Worm (Caenorhabditis elegans): ENCODE results near the gene W03C9.8.

W03C9.8 gene

ce11 chrII:11977363-11977762, 28.8 kb downstream of the W03C9.8 start, which contains the start of gene Y17G7B.21 (continued):
- TF ChIP-seq lin-38 (GFP tag; IDR thresholded peaks at IDR 0.05) (peak; percentile 78), nhr-10 (tag; optimal IDR thresholded peaks at IDR 0.05) (no peak), nhr-111 (GFP tag; optimal IDR thresholded peaks at IDR 0.05) (no peak), jun-1 (tag; optimal IDR thresholded peaks at IDR 0.05) (no peak), egl-27 (tag; optimal IDR thresholded peaks at IDR 0.05) (no peak), nhr-237 (tag; optimal IDR thresholded peaks at IDR 0.05) (no peak), D1046.2 (GFP tag; IDR thresholded peaks at IDR 0.05) (no peak), zfp-3 (GFP tag; conservative IDR thresholded peaks at IDR 0.05) (no peak), madf-5 (GFP tag; IDR thresholded peaks at IDR 0.05) (0 out of 4 replicates have a peak, but pooled peaks of 1 of the 2 experiments have one; percentile 33), aha-1 (tag) (peak; percentile 19), F26F4.8 (GFP tag; conservative IDR thresholded peaks at IDR 0.05) (0 out of 2 replicates have a peak, but pooled peaks have one; percentile 3), T20F7.1 (GFP tag; optimal IDR thresholded peaks at IDR 0.05) (no peak), unc-39 (tag; optimal IDR thresholded peaks at IDR 0.05) (no peak), nhr-77 (tag; optimal IDR thresholded peaks at IDR 0.05) (no peak), nhr-25 (tag; optimal IDR thresholded peaks at IDR 0.05; ENCODE audit: borderline replicate concordance, insufficient read depth) (no peak), ceh-62 (tag; optimal IDR thresholded peaks at IDR 0.05) (no peak), unc-130 (GFP tag; optimal IDR thresholded peaks at IDR 0.05) (no peak), mxl-2 (GFP tag; conservative IDR thresholded peaks at IDR 0.05) (0 out of 2 replicates have a peak, but pooled peaks have one; percentile 23), lin-13 (GFP tag; optimal IDR thresholded peaks at IDR 0.05) (no peak), ztf-7 (tag; optimal IDR thresholded peaks at IDR 0.05) (no peak), hlh-11 (tag; optimal IDR thresholded peaks at IDR 0.05) (no peak), fos-1 (tag; optimal IDR thresholded peaks at IDR 0.05) (no peak), hif-1 (tag; optimal IDR thresholded peaks at IDR 0.05) (no peak), hlh-30 (tag; optimal IDR thresholded peaks at IDR 0.05; ENCODE audit: insufficient read depth) (no peak), spr-1 (tag; optimal IDR thresholded peaks at IDR 0.05) (no peak), pqm-1 (tag; optimal IDR thresholded peaks at IDR 0.05) (no peak), tag-97 (GFP tag; IDR thresholded peaks at IDR 0.05) (no peak), ces-1 (GFP tag; optimal IDR thresholded peaks at IDR 0.05) (no peak), nhr-42 (GFP tag; IDR thresholded peaks at IDR 0.05) (no peak), nhr-6 (tag; optimal IDR thresholded peaks at IDR 0.05) (no peak), snpc-1.2 (GFP tag; IDR thresholded peaks at IDR 0.05) (peak; percentile 42), nhr-11 (tag; optimal IDR thresholded peaks at IDR 0.05) (no peak), snpc-4 (tag; optimal IDR thresholded peaks at IDR 0.05) (no peak), aly-2 (tag; optimal IDR thresholded peaks at IDR 0.05) (no peak), ZK546.5 (tag; optimal IDR thresholded peaks at IDR 0.05) (no peak), daf-12 (tag; optimal IDR thresholded peaks at IDR 0.05) (no peak), lir-3 (tag; optimal IDR thresholded peaks at IDR 0.05) (no peak), nhr-76 (tag; optimal IDR thresholded peaks at IDR 0.05) (no peak), ztf-11 (tag; optimal IDR thresholded peaks at IDR 0.05) (no peak), daf-8 (GFP tag; IDR thresholded peaks at IDR 0.05) (no peak), lsy-2 (tag; optimal IDR thresholded peaks at IDR 0.05) (no peak), set-16 (GFP tag; IDR thresholded peaks at IDR 0.05) (peak; percentile 85), spr-3 (GFP tag; optimal IDR thresholded peaks at IDR 0.05) (no peak), Y105C5A.15 (GFP tag; IDR thresholded peaks at IDR 0.05) (peak; percentile 68; the same call in 1 of the 2 replicates), dve-1 (tag; optimal IDR thresholded peaks at IDR 0.05; ENCODE audit: insufficient read depth) (no peak), cey-2 (tag; optimal IDR thresholded peaks at IDR 0.05; ENCODE audit: borderline replicate concordance, insufficient read depth) (no peak), zfp-2 (tag; optimal IDR thresholded peaks at IDR 0.05) (no peak), rbr-2 (tag; optimal IDR thresholded peaks at IDR 0.05) (no peak), dmd-9 (GFP tag; IDR thresholded peaks at IDR 0.05) (no peak), R02D3.7 (tag; optimal IDR thresholded peaks at IDR 0.05) (no peak)
